Fruit fly (Drosophila melanogaster): ENCODE measurements around the gene htt.

- TF ChIP-seq tj (GFP tag; optimal IDR thresholded peaks at IDR 0.05): no peak
- TF ChIP-seq CG11617 (GFP tag; optimal IDR thresholded peaks at IDR 0.05): no peak
- no peak for TF ChIP-seq Hr96 (GFP tag; optimal IDR thresholded peaks at IDR 0.05)
- no peak for TF ChIP-seq CG7045 (GFP tag; optimal IDR thresholded peaks at IDR 0.05)
- TF ChIP-seq CG5204 (GFP tag; optimal IDR thresholded peaks at IDR 0.05): no peak
- no peak for TF ChIP-seq CG12768 (GFP tag; optimal IDR thresholded peaks at IDR 0.05)
- no peak for TF ChIP-seq cnc (optimal IDR thresholded peaks at IDR 0.05)
- TF ChIP-seq pad (GFP tag; optimal IDR thresholded peaks at IDR 0.05): no peak
- no peak for TF ChIP-seq CG33017 (tag; optimal IDR thresholded peaks at IDR 0.05)
- TF ChIP-seq Crg-1 (GFP tag; optimal IDR thresholded peaks at IDR 0.05): no peak
- TF ChIP-seq kay (GFP tag; ENCODE audit: borderline replicate concordance): no peak
- TF ChIP-seq CG7101 (tag; optimal IDR thresholded peaks at IDR 0.05): no peak
- no peak for TF ChIP-seq CG1620 (GFP tag; optimal IDR thresholded peaks at IDR 0.05)
Observed at dm6 chr3R:28676870-28677526, 19.0 kb upstream of the htt start.
